Fruit fly (Drosophila melanogaster) whole organism, embryonic: Measurements from ENCODE around the gene CG43179.
A peak's percentile ranks its signal among the peaks of the same experiment; 100 is the strongest.

Experiments
- Atf3 ChIP-seq: fragments of 200-800 bp; sonication (Bioruptor generic); optimal IDR thresholded peaks from 3 replicates; lab custom pipeline; 2016; ENCODE audit warnings: missing biosample characterization, missing genetic modification characterization
- Bdp1 ChIP-seq: fragments of 200-800 bp; sonication (Bioruptor generic); optimal IDR thresholded peaks from 3 replicates; lab custom pipeline; 2016; ENCODE audit warnings: missing biosample characterization, missing genetic modification characterization
- Bgb ChIP-seq: fragments of 200-800 bp; sonication (Bioruptor generic); IDR thresholded peaks from 2 replicates; pipeline ENCODE4 v1.3.6; 2022; ENCODE audit warnings: missing biosample characterization, missing genetic modification characterization; ENCODE audit not compliant: partially characterized antibody
- CG11723 ChIP-seq: fragments of 200-800 bp; sonication (Bioruptor generic); optimal IDR thresholded peaks from 2 replicates; lab custom pipeline; 2017; ENCODE audit warnings: missing biosample characterization, mild to moderate bottlenecking, missing genetic modification characterization
- CG12104 ChIP-seq: fragments of 200-800 bp; sonication (Bioruptor generic); optimal IDR thresholded peaks from 3 replicates; lab custom pipeline; 2016; ENCODE audit warnings: missing biosample characterization, missing genetic modification characterization
- CG13287 ChIP-seq: fragments of 200-800 bp; sonication (Bioruptor generic); IDR thresholded peaks from 2 replicates; pipeline ENCODE4 v1.3.6; 2022; ENCODE audit warnings: missing biosample characterization, missing genetic modification characterization; ENCODE audit not compliant: partially characterized antibody
- CG16863 ChIP-seq: fragments of 200-800 bp; sonication (Bioruptor generic); optimal IDR thresholded peaks from 3 replicates; lab custom pipeline; 2016; ENCODE audit warnings: missing biosample characterization, missing genetic modification characterization
- CG17186 ChIP-seq: fragments of 200-800 bp; sonication (Bioruptor generic); optimal IDR thresholded peaks from 3 replicates; lab custom pipeline; 2017; ENCODE audit warnings: missing biosample characterization, missing genetic modification reagents, missing genetic modification characterization
- CG18764 ChIP-seq: fragments of 200-800 bp; sonication (Bioruptor generic); optimal IDR thresholded peaks from 3 replicates; lab custom pipeline; 2016; ENCODE audit warnings: missing biosample characterization, missing genetic modification characterization
- CG2116 ChIP-seq: fragments of 200-800 bp; sonication (Bioruptor generic); optimal IDR thresholded peaks from 3 replicates; lab custom pipeline; 2018; ENCODE audit warnings: missing biosample characterization, mild to moderate bottlenecking, missing genetic modification characterization
- CrebB ChIP-seq: fragments of 200-800 bp; sonication (Bioruptor generic); optimal IDR thresholded peaks from 3 replicates; lab custom pipeline; 2018; ENCODE audit warnings: missing biosample characterization, mild to moderate bottlenecking, missing genetic modification characterization
- Dp ChIP-seq: fragments of 200-800 bp; sonication (Bioruptor generic); optimal IDR thresholded peaks from 2 replicates; lab custom pipeline; 2018; ENCODE audit warnings: missing biosample characterization, mild to moderate bottlenecking, missing genetic modification characterization, moderate library complexity
- E2f2 ChIP-seq: fragments of 200-800 bp; sonication (Bioruptor generic); IDR thresholded peaks from 2 replicates; pipeline ENCODE4 v1.3.6; 2022; ENCODE audit warnings: missing biosample characterization, missing genetic modification characterization
- Ets65A ChIP-seq: fragments of 200-800 bp; sonication (Bioruptor generic); peaks from one replicate; lab custom pipeline; 2016; ENCODE audit warnings: missing biosample characterization, missing genetic modification characterization
- HLHmδ ChIP-seq: fragments of 200-800 bp; sonication (Bioruptor generic); optimal IDR thresholded peaks from 2 replicates; lab custom pipeline; 2018; ENCODE audit warnings: missing biosample characterization, mild to moderate bottlenecking, missing genetic modification characterization, moderate library complexity
- Hey ChIP-seq: fragments of 200-800 bp; sonication (Bioruptor generic); optimal IDR thresholded peaks from 3 replicates; lab custom pipeline; 2018; ENCODE audit warnings: missing biosample characterization, mild to moderate bottlenecking, missing genetic modification characterization
- HmgD ChIP-seq: fragments of 200-800 bp; sonication (Bioruptor generic); optimal IDR thresholded peaks from 3 replicates; lab custom pipeline; 2016; ENCODE audit warnings: missing biosample characterization, missing genetic modification characterization
- Hmx ChIP-seq: fragments of 200-800 bp; sonication (Bioruptor generic); optimal IDR thresholded peaks from 2 replicates; lab custom pipeline; 2016; ENCODE audit warnings: missing biosample characterization, missing genetic modification characterization
- Myb ChIP-seq: fragments of 200-800 bp; sonication (Bioruptor generic); optimal IDR thresholded peaks from 2 replicates; lab custom pipeline; 2016; ENCODE audit warnings: missing biosample characterization, missing genetic modification characterization
- Scr ChIP-seq: fragments of 200-800 bp; sonication (Bioruptor generic); IDR thresholded peaks from 2 replicates; pipeline ENCODE4 v1.3.6; 2022; ENCODE audit warnings: missing biosample characterization, missing genetic modification characterization; ENCODE audit not compliant: partially characterized antibody
- Sry-δ ChIP-seq: fragments of 200-800 bp; sonication (Bioruptor generic); optimal IDR thresholded peaks from 2 replicates; lab custom pipeline; 2016; ENCODE audit warnings: missing biosample characterization, missing genetic modification characterization
- abd-A ChIP-seq: fragments of 200-800 bp; sonication (Bioruptor generic); optimal IDR thresholded peaks from 3 replicates; lab custom pipeline; 2019; ENCODE audit warnings: missing biosample characterization, mild to moderate bottlenecking, missing genetic modification characterization, moderate library complexity
- bowl ChIP-seq: fragments of 200-800 bp; sonication (Bioruptor generic); IDR thresholded peaks from 2 replicates; pipeline ENCODE4 v1.3.6; 2022; ENCODE audit warnings: missing biosample characterization, missing genetic modification characterization
- crp ChIP-seq, 2 experiments: fragments of 200-800 bp; sonication (Bioruptor generic); optimal IDR thresholded peaks; 2 replicates in 1 of 2; 3 replicates in 1 of 2; lab custom pipeline; 2017; ENCODE audit warnings: missing biosample characterization in 2 of 2, missing genetic modification characterization in 2 of 2, mild to moderate bottlenecking in 1 of 2, moderate library complexity in 1 of 2
- da ChIP-seq: fragments of 200-800 bp; sonication (Bioruptor generic); optimal IDR thresholded peaks from 2 replicates; lab custom pipeline; 2016; ENCODE audit warnings: missing biosample characterization, missing genetic modification characterization
- dm ChIP-seq: fragments of 200-800 bp; sonication (Bioruptor generic); optimal IDR thresholded peaks from 3 replicates; lab custom pipeline; 2016; ENCODE audit warnings: missing biosample characterization, missing genetic modification characterization
- en ChIP-seq: fragments of 200-800 bp; sonication (Bioruptor generic); optimal IDR thresholded peaks from 2 replicates; lab custom pipeline; 2016; ENCODE audit warnings: missing biosample characterization, missing genetic modification characterization
- gt ChIP-seq: fragments of 200-800 bp; sonication (Bioruptor generic); IDR thresholded peaks from 2 replicates; pipeline ENCODE4 v1.3.6; 2022; ENCODE audit warnings: missing biosample characterization, missing genetic modification characterization
- jigr1 ChIP-seq: fragments of 200-800 bp; sonication (Bioruptor generic); IDR thresholded peaks from 3 replicates; pipeline ENCODE4 v1.3.6; 2022; ENCODE audit warnings: missing biosample characterization, missing genetic modification characterization
- lmd ChIP-seq: fragments of 200-800 bp; sonication (Bioruptor generic); IDR thresholded peaks from 2 replicates; pipeline ENCODE4 v1.3.6; 2022; ENCODE audit warnings: missing biosample characterization, missing genetic modification characterization
- peb ChIP-seq: fragments of 200-800 bp; sonication (Bioruptor generic); IDR thresholded peaks from 2 replicates; pipeline ENCODE4 v1.3.6; 2022; ENCODE audit warnings: missing biosample characterization, missing genetic modification characterization
- pum ChIP-seq: fragments of 200-800 bp; sonication (Bioruptor generic); optimal IDR thresholded peaks from 2 replicates; lab custom pipeline; 2016; ENCODE audit warnings: missing biosample characterization, missing genetic modification characterization
- pzg ChIP-seq: fragments of 200-800 bp; sonication (Bioruptor generic); optimal IDR thresholded peaks from 3 replicates; lab custom pipeline; 2018; ENCODE audit warnings: missing biosample characterization, mild to moderate bottlenecking, missing genetic modification characterization, moderate library complexity
- ssp ChIP-seq: fragments of 200-800 bp; sonication (Bioruptor generic); IDR thresholded peaks from 2 replicates; pipeline ENCODE4 v1.3.6; 2022; ENCODE audit warnings: missing biosample characterization, missing genetic modification characterization
- stc ChIP-seq: fragments of 200-800 bp; sonication (Bioruptor generic); IDR thresholded peaks from 2 replicates; pipeline ENCODE4 v1.3.6; 2022; ENCODE audit warnings: missing biosample characterization, missing genetic modification characterization
- stwl ChIP-seq: fragments of 200-800 bp; sonication (Bioruptor generic); optimal IDR thresholded peaks from 3 replicates; lab custom pipeline; 2018; ENCODE audit warnings: missing biosample characterization, mild to moderate bottlenecking, missing genetic modification characterization, moderate library complexity
- vfl ChIP-seq: fragments of 200-800 bp; sonication (Bioruptor generic); optimal IDR thresholded peaks from 2 replicates; lab custom pipeline; 2016; ENCODE audit warnings: missing biosample characterization, missing genetic modification characterization

Gene CG43179

DNA sequence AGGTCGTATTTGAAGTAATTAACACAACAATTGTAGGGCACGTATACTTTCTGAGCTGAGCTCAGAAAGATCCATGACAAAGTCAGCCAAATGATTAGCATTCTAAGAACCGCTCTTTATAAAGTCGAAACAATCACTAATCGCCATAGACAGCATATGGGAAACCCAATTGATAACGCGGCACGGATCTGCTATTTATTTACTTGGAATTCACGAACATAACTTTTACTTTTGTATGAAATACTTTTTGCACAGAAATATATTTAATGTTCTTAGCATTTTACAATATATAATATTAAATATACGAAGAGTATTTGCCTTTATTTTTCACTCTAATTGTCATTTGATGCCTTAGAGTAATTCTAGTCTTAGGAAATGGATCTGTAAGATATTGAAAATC is 11.3 kb upstream of the CG43179 start, which contains the start of gene CG43291:
Gene CG43291, minus strand, starts transcription at position 101 of the 400 bp plus-strand sequence.
- TF ChIP-seq CG11723 (GFP tag; lab: Kevin White, UChicago) (no peak), CG16863 (GFP tag; lab: Kevin White, UChicago) (no peak), stc (GFP tag; lab: Robert Waterston, UW) (no peak), HLHmδ (GFP tag; lab: Kevin White, UChicago) (no peak), CrebB (no peak), dm (GFP tag; lab: Kevin White, UChicago) (no peak), CG18764 (no peak), peb (no peak), vfl (GFP tag; lab: Kevin White, UChicago) (no peak), gt (GFP tag; lab: Robert Waterston, UW) (no peak)

DNA sequence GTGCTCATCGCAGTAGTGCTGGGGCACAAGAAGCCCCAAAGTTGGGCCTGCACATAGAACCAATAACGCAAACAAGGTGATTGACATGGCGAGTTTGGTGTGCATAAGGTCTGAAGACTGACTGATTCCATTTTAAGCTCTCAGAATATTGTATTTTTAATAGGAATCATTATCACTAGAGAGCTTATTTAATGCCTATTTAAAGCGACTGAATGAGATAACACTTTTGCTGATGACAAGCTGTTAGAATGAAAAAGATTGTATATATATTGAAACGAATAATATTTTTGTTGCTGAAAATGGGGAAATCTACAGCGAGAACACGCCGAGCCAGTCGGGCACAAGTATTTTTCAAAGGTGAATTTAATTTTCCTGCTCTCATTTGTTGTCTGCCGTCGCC is 10.5 kb upstream of the CG43179 start, which contains the start of gene CG9616:
Gene CG9616, minus strand, starts transcription at position 101 of the 400 bp plus-strand sequence.
- peak; percentile 68 for TF ChIP-seq Ets65A (GFP tag; lab: Kevin White, UChicago)
- no peak for TF ChIP-seq abd-A (tag; lab: Kevin White, UChicago)
- TF ChIP-seq Hmx (GFP tag; lab: Kevin White, UChicago) = no peak

DNA sequence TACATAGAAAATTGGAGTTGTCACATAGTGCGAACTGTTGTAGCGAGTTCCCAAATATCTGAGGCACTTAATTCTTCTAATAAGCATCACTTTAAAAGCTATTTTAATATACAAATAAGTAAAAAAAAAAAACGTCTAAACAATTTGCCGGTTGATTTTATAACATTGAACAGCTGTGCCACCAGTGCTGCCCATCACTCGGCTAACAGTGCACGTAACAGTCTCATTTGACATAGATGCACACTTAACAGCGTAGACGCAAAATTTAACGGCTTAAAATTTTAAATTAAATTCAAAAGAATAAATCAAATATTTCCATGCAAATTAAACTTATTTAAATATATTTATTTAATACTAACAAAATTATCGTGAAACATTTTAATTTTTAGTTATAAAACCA is 3.9 kb downstream of the CG43179 start, which contains the start of gene MetRS-m:
Gene MetRS-m, minus strand, starts transcription at position 171 of the 400 bp plus-strand sequence.
- TF ChIP-seq Bdp1 (GFP tag; lab: Kevin White, UChicago) (no peak), stwl (tag; lab: Kevin White, UChicago) (peak; percentile 58), CG13287 (peak; percentile 18; the same call in 1 of the 2 replicates), Myb (GFP tag; lab: Kevin White, UChicago) (peak; percentile 63), E2f2 (GFP tag; lab: Robert Waterston, UW) (peak; percentile 59; the same call in 1 of the 2 replicates), pzg (GFP tag; lab: Kevin White, UChicago) (peak; percentile 6), crp (GFP tag; optimal IDR thresholded peaks at IDR 0.05; lab: Kevin White, UChicago) (peak; percentile 32 to 87), Dp (peak; percentile 54), Bgb (no peak), Atf3 (GFP tag; lab: Kevin White, UChicago) (no peak), CG17186 (peak; percentile 37)

- TF ChIP-seq Sry-δ (GFP tag; lab: Kevin White, UChicago) (no peak), lmd (GFP tag; lab: Robert Waterston, UW) (no peak), ssp (GFP tag; lab: Robert Waterston, UW) (no peak), da (no peak), Scr (GFP tag; lab: Robert Waterston, UW) (no peak), bowl (GFP tag; lab: Robert Waterston, UW) (no peak), jigr1 (no peak), en (GFP tag; lab: Kevin White, UChicago) (no peak), pum (GFP tag; lab: Kevin White, UChicago) (no peak), HmgD (GFP tag; lab: Kevin White, UChicago) (no peak), CG12104 (GFP tag; lab: Kevin White, UChicago) (no peak), Hmx (GFP tag; lab: Kevin White, UChicago) (no peak), Hey (tag; lab: Kevin White, UChicago) (no peak), CG2116 (GFP tag; lab: Kevin White, UChicago) (no peak), HLHmδ (GFP tag; lab: Kevin White, UChicago) (no peak)
These were observed 5.2 kb downstream of the CG43179 start, which contains the start of gene CG14840 for dm6 chr3R:14261113-14261512. Gene CG14840, minus strand, starts transcription at chr3R:14261213.
